Worm (Caenorhabditis elegans): ENCODE results near the gene cyp-23A1.

DNA sequence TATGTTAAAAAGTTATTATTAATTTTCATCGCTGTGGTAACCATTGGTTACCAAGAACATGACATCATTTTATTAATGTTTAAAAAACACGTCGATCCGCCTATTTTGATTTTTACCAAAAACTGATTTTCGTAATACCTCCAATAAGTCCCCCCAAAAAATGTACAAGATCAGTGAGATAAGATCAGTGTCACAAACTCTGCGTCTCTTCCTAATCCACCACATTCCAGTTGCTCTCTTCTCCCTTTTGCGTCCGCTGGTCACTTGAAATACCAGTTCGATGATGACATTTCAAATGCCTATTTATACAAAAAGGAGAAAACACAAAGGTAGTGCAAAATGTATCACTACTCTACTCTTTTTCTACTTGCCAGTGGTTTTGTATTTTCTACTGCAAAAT lies 48.1 kb downstream of the cyp-23A1 start, which contains the start of gene M03A1.8:
- TF ChIP-seq ztf-29 (GFP tag; IDR thresholded peaks at IDR 0.05) (no peak), cog-1 (tag; optimal IDR thresholded peaks at IDR 0.05) (no peak), flt-1 (GFP tag; IDR thresholded peaks at IDR 0.05) (no peak), med-1 (GFP tag; optimal IDR thresholded peaks at IDR 0.05; ENCODE audit: insufficient read depth) (no peak), ref-1 (GFP tag; conservative IDR thresholded peaks at IDR 0.05) (no peak), klf-2 (GFP tag; conservative IDR thresholded peaks at IDR 0.05) (no peak)

Data from whole organism, midembryonic.